Fruit fly (Drosophila melanogaster) whole organism, embryonic: ENCODE data around the gene CG44005.

Experiments
- Ada2b ChIP-seq: fragments of 200-800 bp; sonication (Bioruptor generic); IDR thresholded peaks from 2 replicates; pipeline ENCODE4 v1.3.6; 2022; ENCODE audit warnings: missing biosample characterization, missing genetic modification characterization
- Antp ChIP-seq: fragments of 200-800 bp; sonication (Bioruptor generic); optimal IDR thresholded peaks from 3 replicates; lab custom pipeline; 2016; ENCODE audit warnings: missing biosample characterization, missing genetic modification characterization
- Atf-2 ChIP-seq: fragments of 200-800 bp; sonication (Bioruptor generic); optimal IDR thresholded peaks from 2 replicates; lab custom pipeline; 2016; ENCODE audit warnings: missing biosample characterization, missing genetic modification characterization
- CG10209 ChIP-seq: fragments of 200-800 bp; sonication (Bioruptor generic); optimal IDR thresholded peaks from 3 replicates; lab custom pipeline; 2017; ENCODE audit warnings: missing biosample characterization, mild to moderate bottlenecking, missing genetic modification characterization, missing genetic modification reagents
- CG10267 ChIP-seq: fragments of 200-800 bp; sonication (Bioruptor generic); optimal IDR thresholded peaks from 2 replicates; lab custom pipeline; 2018; ENCODE audit warnings: missing biosample characterization, mild to moderate bottlenecking, missing genetic modification characterization, moderate library complexity
- CG11560 ChIP-seq: fragments of 200-800 bp; sonication (Bioruptor generic); IDR thresholded peaks from 3 replicates; pipeline ENCODE4 v1.3.6; 2022; ENCODE audit warnings: missing biosample characterization, missing genetic modification characterization
- CG11723 ChIP-seq: fragments of 200-800 bp; sonication (Bioruptor generic); optimal IDR thresholded peaks from 2 replicates; lab custom pipeline; 2017; ENCODE audit warnings: missing biosample characterization, mild to moderate bottlenecking, missing genetic modification characterization
- CG12659 ChIP-seq: fragments of 200-800 bp; sonication (Bioruptor generic); optimal IDR thresholded peaks from 3 replicates; lab custom pipeline; 2017; ENCODE audit warnings: mild to moderate bottlenecking, missing biosample characterization, missing genetic modification reagents, missing genetic modification characterization
- CG14667 ChIP-seq: fragments of 200-800 bp; sonication (Bioruptor generic); IDR thresholded peaks from 2 replicates; pipeline ENCODE4 v1.3.6; 2022; ENCODE audit warnings: missing biosample characterization, missing genetic modification characterization
- CG14710 ChIP-seq: fragments of 200-800 bp; sonication (Bioruptor generic); optimal IDR thresholded peaks from 3 replicates; lab custom pipeline; 2019; ENCODE audit warnings: missing biosample characterization, mild to moderate bottlenecking, missing genetic modification characterization, moderate library complexity
- CG15601 ChIP-seq: fragments of 200-800 bp; sonication (Bioruptor generic); optimal IDR thresholded peaks from 3 replicates; lab custom pipeline; 2019; ENCODE audit warnings: missing biosample characterization, mild to moderate bottlenecking, missing genetic modification characterization, moderate library complexity
- CG1647 ChIP-seq: fragments of 200-800 bp; sonication (Bioruptor generic); optimal IDR thresholded peaks from 3 replicates; lab custom pipeline; 2016; ENCODE audit warnings: missing biosample characterization, missing genetic modification characterization
- CG16813 ChIP-seq: fragments of 200-800 bp; sonication (Bioruptor generic); IDR thresholded peaks from 3 replicates; pipeline ENCODE4 v1.3.6; 2022; ENCODE audit warnings: missing biosample characterization, missing genetic modification characterization; ENCODE audit not compliant: partially characterized antibody
- CG2199 ChIP-seq: fragments of 200-800 bp; sonication (Bioruptor generic); IDR thresholded peaks from 3 replicates; pipeline ENCODE4 v1.3.6; 2022; ENCODE audit warnings: missing biosample characterization, missing genetic modification characterization
- CG2712 ChIP-seq: fragments of 200-800 bp; optimal IDR thresholded peaks from 3 replicates; lab custom pipeline; 2019; ENCODE audit warnings: missing biosample characterization, mild to moderate bottlenecking, missing genetic modification characterization, moderate library complexity
- CG30431 ChIP-seq: fragments of 200-800 bp; sonication (Bioruptor generic); optimal IDR thresholded peaks from 2 replicates; lab custom pipeline; 2017; ENCODE audit warnings: missing biosample characterization, missing genetic modification characterization
- CG33213 ChIP-seq: fragments of 200-800 bp; sonication (Bioruptor generic); optimal IDR thresholded peaks from 3 replicates; lab custom pipeline; 2016; ENCODE audit warnings: missing biosample characterization, missing genetic modification characterization
- CG3407 ChIP-seq: fragments of 200-800 bp; sonication (Bioruptor generic); optimal IDR thresholded peaks from 2 replicates; lab custom pipeline; 2018; ENCODE audit warnings: missing biosample characterization, mild to moderate bottlenecking, missing genetic modification characterization
- CG3726 ChIP-seq: fragments of 200-800 bp; sonication (Bioruptor generic); IDR thresholded peaks from 3 replicates; pipeline ENCODE4, ENCODE4 v1.3.6; 2022; ENCODE audit warnings: missing biosample characterization, missing genetic modification characterization
- CG4360 ChIP-seq: fragments of 200-800 bp; sonication (Bioruptor generic); IDR thresholded peaks from 2 replicates; pipeline ENCODE4 v1.3.6; 2022; ENCODE audit warnings: missing biosample characterization, missing genetic modification characterization
- CG7556 ChIP-seq: fragments of 200-800 bp; sonication (Bioruptor generic); optimal IDR thresholded peaks from 2 replicates; lab custom pipeline; 2017; ENCODE audit warnings: missing biosample characterization, mild to moderate bottlenecking, missing genetic modification characterization
- CG9437 ChIP-seq: fragments of 200-800 bp; sonication (Bioruptor generic); optimal IDR thresholded peaks from 2 replicates; lab custom pipeline; 2018; ENCODE audit warnings: missing biosample characterization, mild to moderate bottlenecking, missing genetic modification characterization
- CG9876 ChIP-seq: fragments of 200-800 bp; sonication (Bioruptor generic); optimal IDR thresholded peaks from 2 replicates; lab custom pipeline; 2016; ENCODE audit warnings: missing biosample characterization, missing genetic modification characterization
- Chrac-16 ChIP-seq: fragments of 200-800 bp; sonication (Bioruptor generic); optimal IDR thresholded peaks from 3 replicates; lab custom pipeline; 2016; ENCODE audit warnings: missing biosample characterization, missing genetic modification characterization
- D19B ChIP-seq: fragments of 200-800 bp; sonication (Bioruptor generic); optimal IDR thresholded peaks from 2 replicates; lab custom pipeline; 2017; ENCODE audit warnings: missing biosample characterization, mild to moderate bottlenecking, missing genetic modification characterization
- E2f2 ChIP-seq: fragments of 200-800 bp; sonication (Bioruptor generic); IDR thresholded peaks from 2 replicates; pipeline ENCODE4 v1.3.6; 2022; ENCODE audit warnings: missing biosample characterization, missing genetic modification characterization
- Eip74EF ChIP-seq, 2 experiments: fragments of 200-800 bp in 1 of 2; fragments of >200 bp in 1 of 2; sonication (Bioruptor generic) in 1 of 2; optimal IDR thresholded peaks; 2 replicates each; lab custom pipeline; 2017 to 2019; ENCODE audit warnings: missing biosample characterization in 2 of 2, missing genetic modification characterization in 2 of 2, mild to moderate bottlenecking in 1 of 2, moderate library complexity in 1 of 2
- Ets65A ChIP-seq: fragments of 200-800 bp; sonication (Bioruptor generic); peaks from one replicate; lab custom pipeline; 2016; ENCODE audit warnings: missing biosample characterization, missing genetic modification characterization
- Fer2 ChIP-seq: fragments of 200-800 bp; sonication (Bioruptor generic); optimal IDR thresholded peaks from 2 replicates; lab custom pipeline; 2018; ENCODE audit warnings: missing biosample characterization, mild to moderate bottlenecking, missing genetic modification characterization, moderate library complexity
- Med ChIP-seq: fragments of 200-800 bp; sonication (Bioruptor generic); peaks from one replicate; lab custom pipeline; 2016; ENCODE audit warnings: missing biosample characterization, missing genetic modification characterization, mild to moderate bottlenecking, inconsistent platforms, moderate library complexity
- Ravus ChIP-seq: fragments of 200-800 bp; sonication (Bioruptor generic); IDR thresholded peaks from 2 replicates; pipeline ENCODE4 v1.3.6; 2022; ENCODE audit warnings: missing biosample characterization, missing genetic modification characterization
- Scr ChIP-seq: fragments of 200-800 bp; sonication (Bioruptor generic); IDR thresholded peaks from 2 replicates; pipeline ENCODE4 v1.3.6; 2022; ENCODE audit warnings: missing biosample characterization, missing genetic modification characterization; ENCODE audit not compliant: partially characterized antibody
- Six4 ChIP-seq: fragments of 200-800 bp; sonication (Bioruptor generic); optimal IDR thresholded peaks from 2 replicates; lab custom pipeline; 2016; ENCODE audit warnings: missing biosample characterization, missing genetic modification characterization
- amos ChIP-seq: fragments of 200-800 bp; sonication (Bioruptor generic); IDR thresholded peaks from 2 replicates; pipeline ENCODE4 v1.3.6; 2022; ENCODE audit warnings: missing biosample characterization, missing genetic modification characterization; ENCODE audit not compliant: partially characterized antibody
- ase ChIP-seq: fragments of 200-800 bp; sonication (Bioruptor generic); IDR thresholded peaks from 3 replicates; pipeline ENCODE4 v1.3.6; 2022; ENCODE audit warnings: missing biosample characterization, missing genetic modification characterization
- caup ChIP-seq: fragments of 200-800 bp; sonication (Bioruptor generic); optimal IDR thresholded peaks from 3 replicates; lab custom pipeline; 2017; ENCODE audit warnings: missing biosample characterization, mild to moderate bottlenecking, missing genetic modification characterization, moderate library complexity; ENCODE audit not compliant: severe bottlenecking
- crc ChIP-seq: fragments of 200-800 bp; sonication (Bioruptor generic); optimal IDR thresholded peaks from 2 replicates; lab custom pipeline; 2016; ENCODE audit warnings: missing biosample characterization, missing genetic modification characterization
- ems ChIP-seq: fragments of 200-800 bp; sonication (Bioruptor generic); optimal IDR thresholded peaks from 3 replicates; lab custom pipeline; 2016; ENCODE audit warnings: missing biosample characterization, missing genetic modification characterization
- eve ChIP-seq, 2 experiments: fragments of >200 bp; optimal IDR thresholded peaks; 2 replicates each; lab custom pipeline; 2017; ENCODE audit warnings: missing biosample characterization in 2 of 2, missing genetic modification characterization in 2 of 2
- fd64A ChIP-seq: fragments of 200-800 bp; sonication (Bioruptor generic); optimal IDR thresholded peaks from 3 replicates; lab custom pipeline; 2018; ENCODE audit warnings: missing biosample characterization, mild to moderate bottlenecking, missing genetic modification characterization
- lab ChIP-seq: fragments of 200-800 bp; sonication (Bioruptor generic); optimal IDR thresholded peaks from 3 replicates; lab custom pipeline; 2017; ENCODE audit warnings: missing biosample characterization, missing genetic modification characterization, mild to moderate bottlenecking, moderate library complexity, missing genetic modification reagents
- mirr ChIP-seq: fragments of 200-800 bp; sonication (Bioruptor generic); optimal IDR thresholded peaks from 3 replicates; lab custom pipeline; 2018; ENCODE audit warnings: missing biosample characterization, mild to moderate bottlenecking, missing genetic modification characterization
- mld ChIP-seq: fragments of 200-800 bp; sonication (Bioruptor generic); IDR thresholded peaks from 3 replicates; pipeline ENCODE4 v1.3.6; 2022; ENCODE audit warnings: missing biosample characterization, missing genetic modification characterization; ENCODE audit not compliant: partially characterized antibody
- nau ChIP-seq: fragments of 200-800 bp; sonication (Bioruptor generic); optimal IDR thresholded peaks from 3 replicates; lab custom pipeline; 2017; ENCODE audit warnings: missing biosample characterization, mild to moderate bottlenecking, missing genetic modification characterization, missing genetic modification reagents
- otp ChIP-seq: fragments of 200-800 bp; sonication (Bioruptor generic); IDR thresholded peaks from 3 replicates; pipeline ENCODE4, ENCODE4 v1.3.6; 2022; ENCODE audit warnings: missing biosample characterization, missing genetic modification characterization
- phol ChIP-seq: fragments of 200-800 bp; sonication (Bioruptor generic); optimal IDR thresholded peaks from 3 replicates; lab custom pipeline; 2018; ENCODE audit warnings: missing biosample characterization, mild to moderate bottlenecking, missing genetic modification characterization, moderate library complexity
- sisA ChIP-seq: fragments of 200-800 bp; sonication (Bioruptor generic); IDR thresholded peaks from 2 replicates; pipeline ENCODE4 v1.3.6; 2022; ENCODE audit warnings: missing biosample characterization, missing genetic modification characterization
- sug ChIP-seq: fragments of 200-800 bp; optimal IDR thresholded peaks from 2 replicates; lab custom pipeline; 2019; ENCODE audit warnings: missing biosample characterization, mild to moderate bottlenecking, missing genetic modification characterization, moderate library complexity
- tgo ChIP-seq: fragments of 200-800 bp; sonication (Bioruptor generic); IDR thresholded peaks from 3 replicates; pipeline ENCODE4 v1.3.6; 2022; ENCODE audit warnings: missing biosample characterization, missing genetic modification characterization
- tx ChIP-seq: fragments of 200-800 bp; sonication (Bioruptor generic); optimal IDR thresholded peaks from 2 replicates; lab custom pipeline; 2016; ENCODE audit warnings: missing biosample characterization, missing genetic modification characterization
- zen2 ChIP-seq: fragments of 200-800 bp; sonication (Bioruptor generic); IDR thresholded peaks from 3 replicates; pipeline ENCODE4 v1.3.6; 2022; ENCODE audit warnings: missing biosample characterization, missing genetic modification characterization; ENCODE audit not compliant: partially characterized antibody

Gene CG44005

DNA sequence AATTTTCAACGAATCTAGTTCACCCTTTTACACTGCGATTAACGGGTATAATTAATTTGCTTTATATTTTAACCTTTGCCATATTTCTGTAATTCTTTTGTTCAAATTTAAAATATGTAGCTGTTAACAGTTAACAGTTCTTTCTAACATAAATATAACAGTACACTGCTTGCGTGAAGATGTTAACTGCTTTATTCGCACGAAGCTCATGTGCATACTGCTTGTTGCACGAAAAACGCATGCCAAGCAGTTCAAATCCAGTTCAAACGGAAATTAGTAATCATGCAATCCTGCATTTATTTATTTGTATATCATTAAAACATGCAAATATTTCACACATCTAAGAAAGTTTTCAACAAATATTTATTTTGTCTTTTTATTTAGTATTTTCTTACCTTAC lies 16.1 kb upstream of the CG44005 start (continued):
- no peak for TF ChIP-seq CG3726
- TF ChIP-seq Scr (GFP tag; lab: Robert Waterston, UW) = no peak; the same call in 1 of the 2 replicates
- no peak for TF ChIP-seq mld
- no peak for TF ChIP-seq CG4360
- TF ChIP-seq CG10267 (tag; lab: Kevin White, UChicago) = no peak
- no peak for TF ChIP-seq Ravus (GFP tag; lab: Robert Waterston, UW)
- TF ChIP-seq fd64A (GFP tag; lab: Kevin White, UChicago) = no peak
- no peak for TF ChIP-seq zen2
- TF ChIP-seq CG16813 (GFP tag; lab: Robert Waterston, UW) = peak; percentile 43; the same call in 1 of the 3 replicates
- no peak for TF ChIP-seq mirr (GFP tag; lab: Kevin White, UChicago)
- peak; percentile 69 for TF ChIP-seq Ets65A (GFP tag; lab: Kevin White, UChicago)
- TF ChIP-seq Antp (GFP tag; lab: Kevin White, UChicago) = no peak
- TF ChIP-seq CG7556 (GFP tag; lab: Kevin White, UChicago) = no peak
- no peak for TF ChIP-seq Atf-2 (GFP tag; lab: Kevin White, UChicago)
- no peak for TF ChIP-seq caup (GFP tag; lab: Kevin White, UChicago)
- peak; percentile 96 for TF ChIP-seq CG2199
- TF ChIP-seq E2f2 (GFP tag; lab: Robert Waterston, UW) = peak; percentile 33; the same call in 1 of the 2 replicates
- TF ChIP-seq Ada2b (GFP tag; lab: Robert Waterston, UW) = no peak
- TF ChIP-seq ase = no peak
- no peak for TF ChIP-seq CG11560 (tag; lab: Robert Waterston, UW)
- peak; percentile 35 for TF ChIP-seq phol
- TF ChIP-seq sug = peak; percentile 29
- TF ChIP-seq Med (GFP tag; lab: Kevin White, UChicago) = peak; percentile 84
- TF ChIP-seq CG2712 (tag; lab: Kevin White, UChicago) = peak; percentile 41
- TF ChIP-seq amos (GFP tag; lab: Robert Waterston, UW) = peak; percentile 63
- no peak for TF ChIP-seq D19B
- peak; percentile 30 for TF ChIP-seq CG12659 (GFP tag; lab: Kevin White, UChicago)
- no peak for TF ChIP-seq tgo (GFP tag; lab: Robert Waterston, UW)
- TF ChIP-seq nau (GFP tag; lab: Kevin White, UChicago) = no peak
- TF ChIP-seq CG9437 (GFP tag; lab: Kevin White, UChicago) = no peak
- no peak for TF ChIP-seq Six4 (GFP tag; lab: Kevin White, UChicago)
- no peak for TF ChIP-seq otp (GFP tag; lab: Robert Waterston, UW)
- TF ChIP-seq sisA (GFP tag; lab: Robert Waterston, UW) = no peak
- no peak for TF ChIP-seq CG11723 (GFP tag; lab: Kevin White, UChicago)
- TF ChIP-seq crc (GFP tag; lab: Kevin White, UChicago) = no peak
- TF ChIP-seq Eip74EF (GFP tag; optimal IDR thresholded peaks at IDR 0.05; lab: Kevin White, UChicago) = peak in 1 of 2 experiments; percentile 99
- TF ChIP-seq CG1647 (GFP tag; lab: Kevin White, UChicago) = no peak
- no peak for TF ChIP-seq lab (GFP tag; lab: Kevin White, UChicago)
- no peak for TF ChIP-seq CG30431 (GFP tag; lab: Kevin White, UChicago)
- TF ChIP-seq tx (GFP tag; lab: Kevin White, UChicago) = no peak
- TF ChIP-seq Fer2 (tag; lab: Kevin White, UChicago) = no peak
- TF ChIP-seq CG15601 (tag; lab: Kevin White, UChicago) = peak; percentile 33
- TF ChIP-seq ems (GFP tag; lab: Kevin White, UChicago) = no peak
- no peak for TF ChIP-seq CG10209 (GFP tag; lab: Kevin White, UChicago)
- TF ChIP-seq CG14710 (tag; lab: Kevin White, UChicago) = peak; percentile 15
- no peak for TF ChIP-seq Chrac-16
- no peak for TF ChIP-seq eve (GFP tag; optimal IDR thresholded peaks at IDR 0.05; lab: Kevin White, UChicago)
- no peak for TF ChIP-seq CG9876
- TF ChIP-seq CG14667 = no peak
- no peak for TF ChIP-seq CG33213
- no peak for TF ChIP-seq CG3407 (GFP tag; lab: Kevin White, UChicago)
